Worm (Caenorhabditis elegans) whole organism, mixed stage, embryonic: ENCODE measurements around the gene mfsd-13.2.

Experiments used
- M03D4.4 ChIP-seq: sonication (generic microtip); optimal IDR thresholded peaks from 2 replicates; lab custom pipeline; 2017; ENCODE audit warnings: mild to moderate bottlenecking, missing genetic modification characterization, missing compliant biosample characterization
- mab-5 ChIP-seq: fragments of 150-350 bp; optimal IDR thresholded peaks from 2 replicates; lab custom pipeline; 2014; ENCODE audit warnings: missing biosample characterization, missing genetic modification characterization
- nhr-237 ChIP-seq: fragments of 150-350 bp; optimal IDR thresholded peaks from 2 replicates; lab custom pipeline; 2014; ENCODE audit warnings: missing biosample characterization, missing genetic modification characterization
- nhr-76 ChIP-seq: sonication (generic microtip); optimal IDR thresholded peaks from 2 replicates; lab custom pipeline; 2017; ENCODE audit warnings: missing biosample characterization, missing genetic modification characterization
- pha-4 ChIP-seq: fragments of 150-350 bp; optimal IDR thresholded peaks from 2 replicates; lab custom pipeline; 2018; ENCODE audit warnings: missing biosample characterization, missing genetic modification reagents, missing genetic modification characterization
- unc-62 ChIP-seq: fragments of 150-350 bp; optimal IDR thresholded peaks from 2 replicates; lab custom pipeline; 2014; ENCODE audit warnings: missing biosample characterization, missing genetic modification reagents, missing genetic modification characterization
- zip-8 ChIP-seq: fragments of 150-350 bp; optimal IDR thresholded peaks from 2 replicates; lab custom pipeline; 2014; ENCODE audit warnings: missing biosample characterization, missing genetic modification characterization
- ztf-11 ChIP-seq: fragments of 150-350 bp; optimal IDR thresholded peaks from 2 replicates; lab custom pipeline; 2014; ENCODE audit warnings: missing biosample characterization, missing genetic modification characterization

DNA sequence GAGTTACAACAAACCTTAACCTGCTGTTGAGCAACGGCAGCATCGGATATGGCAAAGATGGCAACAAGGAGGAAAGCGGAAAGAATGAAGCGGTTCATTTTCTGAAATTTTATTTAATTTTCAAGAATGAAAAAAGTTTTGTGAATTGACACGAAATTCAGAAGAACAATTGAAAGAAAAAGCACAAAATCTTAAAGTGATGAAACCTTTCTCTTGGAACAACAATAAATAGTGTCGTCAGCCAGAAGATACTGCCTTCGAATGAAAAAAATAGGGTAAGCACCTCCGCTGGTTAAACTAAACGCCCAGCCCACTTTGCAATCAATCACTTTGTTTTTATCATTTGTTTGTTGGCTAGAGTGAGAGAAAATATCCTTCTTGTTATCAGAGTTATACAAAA lies 46.4 kb upstream of the mfsd-13.2 start, which contains the start of gene E04F6.9:
- TF ChIP-seq nhr-76 (no peak), zip-8 (no peak), unc-62 (GFP tag; lab: Kevin White, UChicago) (no peak), pha-4 (tag; lab: Kevin White, UChicago) (no peak), M03D4.4 (no peak), mab-5 (tag; lab: Kevin White, UChicago) (no peak), ztf-11 (no peak), nhr-237 (tag; lab: Kevin White, UChicago) (no peak)
